Worm (Caenorhabditis elegans) whole organism, L1 larva: ENCODE measurements around the gene ifp-1.

ENCODE experiments used
- C04F5.9 ChIP-seq: sonication (generic microtip); optimal IDR thresholded peaks from 2 replicates; lab custom pipeline; 2016; ENCODE audit warnings: missing genetic modification characterization, missing compliant biosample characterization
- C16A3.4 ChIP-seq: fragments of 150-350 bp; optimal IDR thresholded peaks from 2 replicates; lab custom pipeline; 2014; ENCODE audit warnings: missing biosample characterization, missing genetic modification characterization
- C34B4.2 ChIP-seq: sonication (generic microtip); optimal IDR thresholded peaks from 2 replicates; lab custom pipeline; 2017; ENCODE audit warnings: mild to moderate bottlenecking, missing genetic modification characterization, missing compliant biosample characterization
- Y116A8C.19 ChIP-seq: sonication (generic microtip); optimal IDR thresholded peaks from 2 replicates; lab custom pipeline; 2016; ENCODE audit warnings: missing compliant biosample characterization, missing genetic modification characterization, borderline replicate concordance
- ceh-63 ChIP-seq: fragments of 200-800 bp; sonication (Bioruptor generic); optimal IDR thresholded peaks from 2 replicates; lab custom pipeline; 2018; ENCODE audit warnings: mild to moderate bottlenecking, missing genetic modification characterization, missing compliant biosample characterization
- ceh-88 ChIP-seq: fragments of 200-800 bp; sonication (Bioruptor generic); IDR thresholded peaks from 2 replicates; pipeline ENCODE4 v1.3.6; 2022; ENCODE audit warnings: missing genetic modification characterization, missing compliant biosample characterization
- ceh-90 ChIP-seq: sonication (generic microtip); optimal IDR thresholded peaks from 2 replicates; lab custom pipeline; 2016; ENCODE audit warnings: missing genetic modification characterization, missing compliant biosample characterization
- ces-1 ChIP-seq: fragments of 150-350 bp; optimal IDR thresholded peaks from 2 replicates; lab custom pipeline; 2014; ENCODE audit warnings: missing biosample characterization, missing genetic modification reagents, missing genetic modification characterization
- efl-1 ChIP-seq, 4 experiments: fragments of 150-350 bp; optimal IDR thresholded peaks in 3 of 4; peaks in 1 of 4; 1 replicate in 1 of 4; 2 replicates in 3 of 4; lab custom pipeline; 2014; ENCODE audit warnings: missing biosample characterization in 2 of 4, missing genetic modification characterization in 2 of 4, missing genetic modification reagents in 2 of 4
- egl-13 ChIP-seq: sonication (generic microtip); optimal IDR thresholded peaks from 2 replicates; lab custom pipeline; 2016; ENCODE audit warnings: missing genotype, missing genetic modification reagents, missing genetic modification characterization, missing compliant biosample characterization
- egl-27 ChIP-seq, 2 experiments: fragments of 150-350 bp in 1 of 2; sonication (generic microtip); optimal IDR thresholded peaks; 3 replicates each; lab custom pipeline; 2017 to 2018; ENCODE audit warnings: missing biosample characterization in 2 of 2, missing genetic modification characterization in 2 of 2, missing genetic modification reagents in 2 of 2
- elt-3 ChIP-seq, 6 experiments: fragments of 150-350 bp in 1 of 6; sonication (generic microtip); optimal IDR thresholded peaks; 2 replicates each; lab custom pipeline; 2017 to 2018; ENCODE audit warnings: missing biosample characterization in 6 of 6, missing genetic modification characterization in 6 of 6, inconsistent platforms in 1 of 6
- ets-5 ChIP-seq: fragments of 200-800 bp; sonication (Bioruptor generic); IDR thresholded peaks from 2 replicates; pipeline ENCODE4 v1.3.6; 2022; ENCODE audit warnings: missing genetic modification characterization, missing compliant biosample characterization
- fkh-4 ChIP-seq: sonication (generic microtip); optimal IDR thresholded peaks from 2 replicates; lab custom pipeline; 2016; ENCODE audit warnings: missing compliant biosample characterization, missing genetic modification characterization, borderline replicate concordance
- fkh-8 ChIP-seq: sonication (generic microtip); optimal IDR thresholded peaks from 2 replicates; lab custom pipeline; 2016; ENCODE audit warnings: mild to moderate bottlenecking, missing genetic modification characterization, missing compliant biosample characterization
- fos-1 ChIP-seq: fragments of 150-350 bp; optimal IDR thresholded peaks from 2 replicates; lab custom pipeline; 2014; ENCODE audit warnings: missing biosample characterization, missing genetic modification characterization
- hlh-17 ChIP-seq: fragments of 200-800 bp; sonication (Bioruptor generic); optimal IDR thresholded peaks from 2 replicates; lab custom pipeline; 2018; ENCODE audit warnings: missing genetic modification characterization, mild to moderate bottlenecking, missing compliant biosample characterization, moderate library complexity, borderline replicate concordance
- isw-1 ChIP-seq: fragments of 200-800 bp; sonication (Bioruptor generic); IDR thresholded peaks from 2 replicates; pipeline ENCODE4 v1.3.6; 2022; ENCODE audit warnings: missing genetic modification characterization, missing compliant biosample characterization
- lin-14 ChIP-seq: fragments of 200-800 bp; sonication (Bioruptor generic); optimal IDR thresholded peaks from 2 replicates; lab custom pipeline; 2018; ENCODE audit warnings: mild to moderate bottlenecking, missing genetic modification characterization, moderate library complexity, missing compliant biosample characterization
- lin-35 ChIP-seq, 2 experiments: fragments of 150-350 bp; optimal IDR thresholded peaks; 2 replicates each; lab custom pipeline; 2014; ENCODE audit warnings: missing biosample characterization in 2 of 2, missing genetic modification characterization in 2 of 2, missing genetic modification reagents in 2 of 2
- lin-39 ChIP-seq: fragments of 150-350 bp; optimal IDR thresholded peaks from 2 replicates; lab custom pipeline; 2014; ENCODE audit warnings: missing biosample characterization, missing genetic modification reagents, missing genetic modification characterization
- lir-3 ChIP-seq: sonication (generic microtip); optimal IDR thresholded peaks from 2 replicates; lab custom pipeline; 2016; ENCODE audit warnings: mild to moderate bottlenecking, missing genetic modification characterization, moderate library complexity, missing compliant biosample characterization; ENCODE audit not compliant: poor library complexity
- lsy-2 ChIP-seq, 2 experiments: fragments of 150-350 bp; optimal IDR thresholded peaks; 2 replicates each; lab custom pipeline; 2014; ENCODE audit warnings: missing biosample characterization in 2 of 2, missing genetic modification characterization in 2 of 2
- mab-9 ChIP-seq: fragments of 200-800 bp; sonication (Bioruptor generic); IDR thresholded peaks from 2 replicates; pipeline ENCODE4 v1.3.6; 2022; ENCODE audit warnings: missing genetic modification reagents, missing genetic modification characterization, missing compliant biosample characterization
- mdl-1 ChIP-seq, 2 experiments: fragments of 150-350 bp; optimal IDR thresholded peaks; 2 replicates each; lab custom pipeline; 2014 to 2017; ENCODE audit warnings: missing biosample characterization in 2 of 2, missing genetic modification characterization in 2 of 2, inconsistent platforms in 1 of 2
- mef-2 ChIP-seq: fragments of 150-350 bp; optimal IDR thresholded peaks from 2 replicates; lab custom pipeline; 2014; ENCODE audit warnings: missing biosample characterization, missing genetic modification characterization
- mep-1 ChIP-seq: fragments of 150-350 bp; optimal IDR thresholded peaks from 2 replicates; lab custom pipeline; 2014; ENCODE audit warnings: missing biosample characterization, missing genetic modification characterization
- nhr-11 ChIP-seq: fragments of 150-350 bp; optimal IDR thresholded peaks from 2 replicates; lab custom pipeline; 2014; ENCODE audit warnings: missing biosample characterization, missing genetic modification characterization
- nhr-20 ChIP-seq: sonication (generic microtip); optimal IDR thresholded peaks from 2 replicates; lab custom pipeline; 2016; ENCODE audit warnings: mild to moderate bottlenecking, missing genetic modification characterization, missing compliant biosample characterization
- nhr-28 ChIP-seq: fragments of 150-350 bp; optimal IDR thresholded peaks from 2 replicates; lab custom pipeline; 2014; ENCODE audit warnings: missing biosample characterization, missing genetic modification characterization
- nhr-47 ChIP-seq: sonication (generic microtip); optimal IDR thresholded peaks from 2 replicates; lab custom pipeline; 2016; ENCODE audit warnings: mild to moderate bottlenecking, missing genetic modification characterization, moderate library complexity, missing compliant biosample characterization
- nhr-76 ChIP-seq: sonication (generic microtip); optimal IDR thresholded peaks from 2 replicates; lab custom pipeline; 2017; ENCODE audit warnings: missing biosample characterization, missing genetic modification characterization
- nhr-85 ChIP-seq: sonication (generic microtip); peaks from one replicate; lab custom pipeline; 2016; ENCODE audit warnings: missing genetic modification characterization, inconsistent platforms, missing compliant biosample characterization
- nhr-90 ChIP-seq: sonication (generic microtip); optimal IDR thresholded peaks from 2 replicates; lab custom pipeline; 2016; ENCODE audit warnings: mild to moderate bottlenecking, missing genetic modification characterization, missing compliant biosample characterization; ENCODE audit not compliant: poor library complexity
- pag-3 ChIP-seq: sonication (generic microtip); optimal IDR thresholded peaks from 2 replicates; lab custom pipeline; 2017; ENCODE audit warnings: missing genetic modification characterization, mild to moderate bottlenecking, missing compliant biosample characterization, antibody characterized with exemption, borderline replicate concordance; ENCODE audit not compliant: insufficient read depth
- pax-3 ChIP-seq: fragments of 200-800 bp; sonication (Bioruptor generic); optimal IDR thresholded peaks from 2 replicates; lab custom pipeline; 2018; ENCODE audit warnings: mild to moderate bottlenecking, missing genetic modification characterization, moderate library complexity, missing compliant biosample characterization
- pqm-1 ChIP-seq: sonication (generic microtip); optimal IDR thresholded peaks from 3 replicates; lab custom pipeline; 2017; ENCODE audit warnings: missing biosample characterization, missing genetic modification characterization
- rnt-1 ChIP-seq: sonication (generic microtip); optimal IDR thresholded peaks from 2 replicates; lab custom pipeline; 2016; ENCODE audit warnings: mild to moderate bottlenecking, missing genetic modification characterization, moderate library complexity, missing compliant biosample characterization
- skn-1 ChIP-seq: fragments of 150-350 bp; optimal IDR thresholded peaks from 2 replicates; lab custom pipeline; 2014; ENCODE audit warnings: missing biosample characterization, missing genetic modification characterization
- snpc-4 ChIP-seq: fragments of 150-350 bp; optimal IDR thresholded peaks from 2 replicates; lab custom pipeline; 2014; ENCODE audit warnings: missing biosample characterization, missing genetic modification characterization
- snu-23 ChIP-seq: sonication (generic microtip); optimal IDR thresholded peaks from 2 replicates; lab custom pipeline; 2016; ENCODE audit warnings: missing genetic modification characterization, missing compliant biosample characterization
- sox-4 ChIP-seq: sonication (generic microtip); optimal IDR thresholded peaks from 2 replicates; lab custom pipeline; 2016; ENCODE audit warnings: missing genetic modification characterization, missing compliant biosample characterization
- sptf-1 ChIP-seq: fragments of 150-350 bp; optimal IDR thresholded peaks from 2 replicates; lab custom pipeline; 2014; ENCODE audit warnings: missing biosample characterization, missing genetic modification characterization
- tbx-2 ChIP-seq: sonication (generic microtip); optimal IDR thresholded peaks from 2 replicates; lab custom pipeline; 2016; ENCODE audit warnings: missing genetic modification characterization, missing compliant biosample characterization
- tlp-1 ChIP-seq: fragments of 150-350 bp; optimal IDR thresholded peaks from 2 replicates; lab custom pipeline; 2014; ENCODE audit warnings: missing biosample characterization, missing genetic modification characterization
- unc-130 ChIP-seq: fragments of 150-350 bp; optimal IDR thresholded peaks from 2 replicates; lab custom pipeline; 2017; ENCODE audit warnings: missing biosample characterization, missing genetic modification characterization, inconsistent platforms
- unc-30 ChIP-seq: sonication (generic microtip); optimal IDR thresholded peaks from 2 replicates; lab custom pipeline; 2017; ENCODE audit warnings: missing biosample characterization, missing genetic modification characterization
- unc-62 ChIP-seq: fragments of 150-350 bp; optimal IDR thresholded peaks from 2 replicates; lab custom pipeline; 2014; ENCODE audit warnings: missing biosample characterization, missing genetic modification reagents, missing genetic modification characterization
- unc-98 ChIP-seq: fragments of 200-800 bp; sonication (Bioruptor generic); IDR thresholded peaks from 2 replicates; pipeline ENCODE4 v1.3.6; 2022; ENCODE audit warnings: missing genetic modification characterization, missing compliant biosample characterization
- xbp-1 ChIP-seq: sonication (generic microtip); optimal IDR thresholded peaks from 2 replicates; lab custom pipeline; 2016; ENCODE audit warnings: missing genetic modification characterization, missing compliant biosample characterization
- zag-1 ChIP-seq: fragments of 150-350 bp; optimal IDR thresholded peaks from 2 replicates; lab custom pipeline; 2014; ENCODE audit warnings: missing biosample characterization, missing genetic modification characterization
- ztf-11 ChIP-seq, 2 experiments: sonication (generic microtip); optimal IDR thresholded peaks; 2 replicates each; lab custom pipeline; 2016 to 2017; ENCODE audit warnings: missing genetic modification characterization in 2 of 2, missing biosample characterization in 1 of 2, missing compliant biosample characterization in 1 of 2
- ztf-4 ChIP-seq: fragments of 150-350 bp; optimal IDR thresholded peaks from 2 replicates; lab custom pipeline; 2014; ENCODE audit warnings: missing biosample characterization, missing genetic modification characterization

The ifp-1 gene

ce11 chrX:9667391-9667790 lies 12.6 kb downstream of the ifp-1 start (continued):
- TF ChIP-seq efl-1 (optimal IDR thresholded peaks at IDR 0.05; lab: Kevin White, UChicago) (peak in 1 of 2 experiments; percentile 8), efl-1 (GFP tag; optimal IDR thresholded peaks at IDR 0.05 in 1 of 2; lab: Kevin White, UChicago) (peak in 1 of 2 experiments; percentile 31), nhr-85 (peak; percentile 97), fkh-8 (tag; lab: Kevin White, UChicago) (no peak), Y116A8C.19 (no peak), nhr-28 (no peak), nhr-47 (tag; lab: Kevin White, UChicago) (peak; percentile 19), mdl-1 (tag; optimal IDR thresholded peaks at IDR 0.05; lab: Kevin White, UChicago) (peak in 1 of 2 experiments; percentile 36), unc-98 (no peak), nhr-90 (tag; lab: Kevin White, UChicago) (peak; percentile 48), snu-23 (GFP tag; lab: Kevin White, UChicago) (peak; percentile 73), pag-3 (peak; percentile 24), unc-30 (tag; lab: Kevin White, UChicago) (no peak), isw-1 (GFP tag; lab: Robert Waterston, UW) (no peak), C34B4.2 (no peak), fos-1 (no peak), rnt-1 (tag; lab: Kevin White, UChicago) (no peak), unc-130 (tag; lab: Kevin White, UChicago) (peak; percentile 2), nhr-20 (peak; percentile 76), ztf-4 (tag; lab: Kevin White, UChicago) (peak; percentile 6), lin-14 (GFP tag; lab: Kevin White, UChicago) (peak; percentile 87), xbp-1 (peak; percentile 11), lsy-2 (tag; optimal IDR thresholded peaks at IDR 0.05; lab: Kevin White, UChicago) (peak in 1 of 2 experiments; percentile 63), ceh-63 (GFP tag; lab: Kevin White, UChicago) (no peak), egl-27 (tag; optimal IDR thresholded peaks at IDR 0.05; lab: Kevin White, UChicago) (no peak), pqm-1 (tag; lab: Kevin White, UChicago) (no peak), sptf-1 (tag; lab: Kevin White, UChicago) (no peak), egl-13 (no peak), mef-2 (no peak), ces-1 (GFP tag; lab: Kevin White, UChicago) (no peak), nhr-76 (tag; lab: Kevin White, UChicago) (no peak), elt-3 (tag; optimal IDR thresholded peaks at IDR 0.05; lab: Kevin White, UChicago) (peak in 4 of 6 experiments; percentile 1 to 93 (median 36)), fkh-4 (tag; lab: Kevin White, UChicago) (no peak), ztf-11 (tag; optimal IDR thresholded peaks at IDR 0.05; lab: Kevin White, UChicago) (no peak), ceh-88 (GFP tag; lab: Robert Waterston, UW) (no peak), sox-4 (no peak), hlh-17 (GFP tag; lab: Kevin White, UChicago) (no peak), pax-3 (tag; lab: Kevin White, UChicago) (no peak), mep-1 (peak; percentile 57), skn-1 (tag; lab: Kevin White, UChicago) (no peak), lir-3 (tag; lab: Kevin White, UChicago) (no peak), tlp-1 (tag; lab: Kevin White, UChicago) (no peak), zag-1 (tag; lab: Kevin White, UChicago) (no peak), unc-62 (GFP tag; lab: Kevin White, UChicago) (no peak), ets-5 (GFP tag; lab: Robert Waterston, UW) (no peak), nhr-11 (tag; lab: Kevin White, UChicago) (no peak), C16A3.4 (tag; lab: Kevin White, UChicago) (peak; percentile 50), mab-9 (no peak), tbx-2 (tag; lab: Kevin White, UChicago) (no peak), lin-35 (GFP tag; optimal IDR thresholded peaks at IDR 0.05; lab: Kevin White, UChicago) (peak in 1 of 2 experiments; percentile 38), snpc-4 (no peak), C04F5.9 (tag; lab: Kevin White, UChicago) (no peak), ceh-90 (tag; lab: Kevin White, UChicago) (no peak), lin-39 (tag; lab: Kevin White, UChicago) (no peak)
